Worm (Caenorhabditis elegans): Measurements from ENCODE around the gene nlp-46.

DNA sequence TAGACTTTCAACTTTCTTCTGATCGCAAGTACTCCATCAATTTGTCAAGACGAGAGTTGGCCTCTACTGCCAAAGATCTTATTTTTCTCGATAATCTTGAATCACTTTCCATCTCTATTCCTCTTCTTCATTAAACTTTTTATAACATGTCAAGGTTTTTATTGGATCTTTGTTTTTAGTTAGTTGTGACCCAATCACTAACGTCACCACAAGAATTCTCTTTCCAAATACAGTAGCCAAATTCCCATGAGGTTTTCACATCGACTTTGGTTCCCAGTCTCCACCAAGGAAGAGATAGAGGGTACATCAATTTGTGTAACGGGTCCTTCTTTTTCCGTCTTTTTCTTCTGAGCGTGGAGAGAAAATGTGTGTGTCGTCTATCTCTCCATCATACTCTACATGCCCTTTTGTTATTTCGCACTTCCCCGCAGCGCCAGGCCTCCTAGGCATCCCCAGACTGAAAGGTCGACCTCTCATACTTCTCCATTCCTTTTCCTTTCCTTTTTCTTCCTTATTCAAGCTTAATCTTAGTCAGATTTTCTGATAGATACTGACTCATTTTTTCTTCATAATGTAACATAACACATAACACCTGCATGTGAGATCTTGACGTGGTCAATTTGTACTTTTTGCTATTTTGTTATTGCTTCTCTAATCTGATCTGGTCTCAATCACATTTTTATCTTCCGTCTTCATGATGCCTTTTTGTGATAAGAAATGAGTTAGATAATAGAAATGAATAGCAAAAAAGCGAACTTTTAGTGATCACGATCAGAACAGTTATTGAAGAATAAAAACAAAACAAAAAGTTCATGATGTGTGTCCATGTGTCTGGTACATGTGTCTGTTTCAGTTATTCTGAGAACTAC is 33.1 kb upstream of the nlp-46 start:
- TF ChIP-seq nhr-25 (tag; optimal IDR thresholded peaks at IDR 0.05) = peak; percentile 27
- no peak for TF ChIP-seq ceh-9 (tag; optimal IDR thresholded peaks at IDR 0.05)

Measured in whole organism, L3 larva.